Fruit fly (Drosophila melanogaster): ENCODE results near the gene pasi1.

pasi1 gene

DNA sequence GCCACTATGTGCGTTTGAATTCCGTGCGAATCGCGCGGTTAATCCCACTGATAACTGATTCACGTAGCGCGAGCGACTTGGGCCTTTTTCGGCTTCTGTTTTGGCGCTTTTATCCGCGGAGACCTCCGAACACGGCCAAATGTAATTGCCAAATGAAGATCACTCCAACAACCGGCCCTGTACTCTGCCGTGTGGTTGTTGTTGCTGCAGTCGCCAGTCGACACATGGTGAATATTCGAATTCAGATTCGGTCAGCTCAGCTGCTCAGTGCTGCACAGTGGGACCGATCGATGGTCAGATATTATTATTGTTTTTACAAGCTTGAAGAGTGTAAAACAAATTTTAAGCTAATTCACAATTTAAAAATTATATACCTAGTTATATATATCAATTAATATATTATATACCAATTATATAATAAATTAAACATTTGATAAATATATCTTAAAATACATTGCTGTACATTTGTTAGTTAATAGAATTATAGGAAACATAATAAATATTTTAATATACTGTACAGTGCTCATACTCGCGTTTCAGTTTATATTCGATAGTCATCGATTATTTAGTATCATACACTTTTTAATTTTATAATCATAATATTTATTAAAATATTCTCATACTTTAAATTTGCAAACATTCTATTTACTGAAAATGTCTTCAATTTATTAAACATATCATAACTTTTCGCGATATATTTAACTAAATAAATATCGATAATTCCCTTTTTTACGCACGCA lies 370 bp upstream of the pasi1 start, which contains the start of gene CG43102 (continued):
- no peak for TF ChIP-seq Sry-β (GFP tag; optimal IDR thresholded peaks at IDR 0.05)
- peak; percentile 48; the same call in 1 of the 2 replicates for TF ChIP-seq ap (GFP tag; IDR thresholded peaks at IDR 0.05)
- no peak for TF ChIP-seq dimm (GFP tag; IDR thresholded peaks at IDR 0.05)
- TF ChIP-seq CG3407 (GFP tag; optimal IDR thresholded peaks at IDR 0.05), result peak; percentile 47
- peak; percentile 49 for TF ChIP-seq odd (GFP tag; optimal IDR thresholded peaks at IDR 0.05)
- peak; percentile 60 for TF ChIP-seq Deaf1 (tag; optimal IDR thresholded peaks at IDR 0.05)
- peak; percentile 39 for TF ChIP-seq CG3995 (GFP tag; optimal IDR thresholded peaks at IDR 0.05)
- peak; percentile 76 for TF ChIP-seq CG11247 (GFP tag; IDR thresholded peaks at IDR 0.05)
- TF ChIP-seq MESR4 (GFP tag; optimal IDR thresholded peaks at IDR 0.05), result peak; percentile 31
- TF ChIP-seq seq (GFP tag; IDR thresholded peaks at IDR 0.05), result no peak
- no peak for TF ChIP-seq btn (GFP tag; optimal IDR thresholded peaks at IDR 0.05)
- TF ChIP-seq CG14710 (tag; optimal IDR thresholded peaks at IDR 0.05), result peak; percentile 80
- peak; percentile 18 for TF ChIP-seq ash1 (GFP tag; optimal IDR thresholded peaks at IDR 0.05)
- TF ChIP-seq CG15269 (tag; optimal IDR thresholded peaks at IDR 0.05), result peak; percentile 78
- TF ChIP-seq Antp (GFP tag; optimal IDR thresholded peaks at IDR 0.05), result peak; percentile 35
- TF ChIP-seq CG10209 (GFP tag; optimal IDR thresholded peaks at IDR 0.05), result peak; percentile 56
- TF ChIP-seq Nf-YB (GFP tag; optimal IDR thresholded peaks at IDR 0.05), result peak; percentile 36
- TF ChIP-seq fd64A (GFP tag; optimal IDR thresholded peaks at IDR 0.05), result peak; percentile 3
- TF ChIP-seq Ssrp (tag; optimal IDR thresholded peaks at IDR 0.05), result peak; percentile 32
- peak; percentile 51 for TF ChIP-seq lbe (GFP tag; optimal IDR thresholded peaks at IDR 0.05)
- TF ChIP-seq CG6813 (GFP tag; optimal IDR thresholded peaks at IDR 0.05), result peak; percentile 55
- peak; percentile 50; the same call in 1 of the 2 replicates for TF ChIP-seq CG4730 (GFP tag; IDR thresholded peaks at IDR 0.05)
- no peak for TF ChIP-seq zf30C (GFP tag; optimal IDR thresholded peaks at IDR 0.05)
- TF ChIP-seq Sin3A (optimal IDR thresholded peaks at IDR 0.05), result no peak
- TF ChIP-seq CG18619 (GFP tag; optimal IDR thresholded peaks at IDR 0.05), result peak; percentile 38
- no peak for TF ChIP-seq fu2 (GFP tag; optimal IDR thresholded peaks at IDR 0.05)
- no peak for TF ChIP-seq ro (GFP tag; IDR thresholded peaks at IDR 0.05)
- TF ChIP-seq pnt (GFP tag; optimal IDR thresholded peaks at IDR 0.05), result peak; percentile 30
- peak; percentile 73 for TF ChIP-seq Awh (GFP tag; IDR thresholded peaks at IDR 0.05)
- peak; percentile 45 for TF ChIP-seq CG9609 (GFP tag; optimal IDR thresholded peaks at IDR 0.05)
- peak; percentile 72 for TF ChIP-seq stc (GFP tag; IDR thresholded peaks at IDR 0.05)
- peak; percentile 34 for TF ChIP-seq tio (GFP tag; optimal IDR thresholded peaks at IDR 0.05)
- peak; percentile 78 for TF ChIP-seq CG17829 (tag; optimal IDR thresholded peaks at IDR 0.05)
- peak; percentile 52 for TF ChIP-seq CG17802 (tag; optimal IDR thresholded peaks at IDR 0.05)
- peak; percentile 27 for TF ChIP-seq CG1602 (GFP tag; optimal IDR thresholded peaks at IDR 0.05)
- peak; percentile 80 for TF ChIP-seq CG10366 (GFP tag; IDR thresholded peaks at IDR 0.05)
- TF ChIP-seq CG31388 (GFP tag; optimal IDR thresholded peaks at IDR 0.05), result no peak
- no peak; the same call in 2 of the 3 replicates for TF ChIP-seq croc (GFP tag; conservative IDR thresholded peaks at IDR 0.05)
- TF ChIP-seq jigr1 (GFP tag; IDR thresholded peaks at IDR 0.05), result no peak; the same call in 2 of the 3 replicates
- TF ChIP-seq ranshi (GFP tag; IDR thresholded peaks at IDR 0.05), result peak; percentile 66
- TF ChIP-seq Aef1 (GFP tag; IDR thresholded peaks at IDR 0.05), result peak; percentile 75
- peak; percentile 76 for TF ChIP-seq CG10543 (GFP tag; optimal IDR thresholded peaks at IDR 0.05)
- TF ChIP-seq CG18764 (GFP tag; optimal IDR thresholded peaks at IDR 0.05), result peak; percentile 54
- no peak for TF ChIP-seq hb (GFP tag; IDR thresholded peaks at IDR 0.05; ENCODE audit: partially characterized antibody)
- TF ChIP-seq sim (GFP tag; IDR thresholded peaks at IDR 0.05), result no peak
- TF ChIP-seq az2 (GFP tag; optimal IDR thresholded peaks at IDR 0.05), result peak; percentile 72
- peak; percentile 18 for TF ChIP-seq CG12299 (tag; optimal IDR thresholded peaks at IDR 0.05)
- TF ChIP-seq CG18599 (GFP tag; optimal IDR thresholded peaks at IDR 0.05), result peak; percentile 79
- peak; percentile 65 for TF ChIP-seq Jarid2 (GFP tag; optimal IDR thresholded peaks at IDR 0.05)
- TF ChIP-seq CG5953 (GFP tag; IDR thresholded peaks at IDR 0.05), result peak; percentile 82

Measured in whole organism, embryonic.